Worm (Caenorhabditis elegans): ENCODE measurements around the gene C05C8.1.
A peak's percentile ranks its signal among the peaks of the same experiment; 100 is the strongest.

DNA sequence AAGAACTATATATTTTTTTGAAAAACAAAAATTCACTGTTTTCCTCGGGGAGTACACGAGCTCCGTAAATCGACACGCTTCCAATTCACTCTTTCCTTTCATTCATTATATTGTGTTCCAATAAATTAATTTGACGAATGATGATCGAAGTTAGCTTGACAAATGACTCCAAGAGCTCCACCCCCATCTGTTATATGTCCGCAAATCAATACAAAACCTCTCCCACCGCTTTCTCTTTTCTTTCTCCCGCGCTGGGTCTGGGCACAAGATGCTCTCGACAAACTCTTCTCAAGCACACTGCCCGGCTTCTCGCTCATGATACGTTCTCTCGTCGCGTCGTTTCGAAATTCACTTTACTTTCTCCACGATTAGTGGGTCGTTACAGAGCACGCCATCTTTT is 15.6 kb upstream of the C05C8.1 start, which contains the start of gene C13F10.1:
- no peak for TF ChIP-seq zag-1 (tag; optimal IDR thresholded peaks at IDR 0.05)
- no peak for TF ChIP-seq aly-2 (tag; optimal IDR thresholded peaks at IDR 0.05)
- no peak for TF ChIP-seq skn-1 (tag; optimal IDR thresholded peaks at IDR 0.05)
- TF ChIP-seq nhr-76 (tag; optimal IDR thresholded peaks at IDR 0.05): no peak
- TF ChIP-seq unc-62 (GFP tag; optimal IDR thresholded peaks at IDR 0.05): no peak
- no peak for TF ChIP-seq R02D3.7 (tag; optimal IDR thresholded peaks at IDR 0.05)
- TF ChIP-seq nhr-28 (tag; optimal IDR thresholded peaks at IDR 0.05): no peak
- TF ChIP-seq nfya-1 (tag; optimal IDR thresholded peaks at IDR 0.05; ENCODE audit: insufficient read depth): peak; percentile 29
- no peak for TF ChIP-seq elt-2 (tag; optimal IDR thresholded peaks at IDR 0.05)
- no peak for TF ChIP-seq nhr-25 (tag; optimal IDR thresholded peaks at IDR 0.05)
- TF ChIP-seq unc-39 (tag; optimal IDR thresholded peaks at IDR 0.05): no peak
- no peak for TF ChIP-seq tbx-2 (tag; optimal IDR thresholded peaks at IDR 0.05)
- no peak for TF ChIP-seq pha-4 (tag; optimal IDR thresholded peaks at IDR 0.05)
